Worm (Caenorhabditis elegans) whole organism, L2 larva: Measurements from ENCODE around the gene T10B5.3.

Source experiments
- R02D3.7 ChIP-seq: fragments of 150-350 bp; optimal IDR thresholded peaks from 2 replicates; lab custom pipeline; 2014; ENCODE audit warnings: missing biosample characterization, missing genetic modification characterization
- mbf-1 ChIP-seq: sonication (generic microtip); optimal IDR thresholded peaks from 2 replicates; lab custom pipeline; 2017; ENCODE audit warnings: missing biosample characterization, missing genetic modification characterization
- nhr-21 ChIP-seq: fragments of 150-350 bp; optimal IDR thresholded peaks from 2 replicates; lab custom pipeline; 2014; ENCODE audit warnings: missing biosample characterization, missing genetic modification characterization
- unc-62 ChIP-seq: fragments of 150-350 bp; optimal IDR thresholded peaks from 2 replicates; lab custom pipeline; 2014; ENCODE audit warnings: missing biosample characterization, missing genetic modification reagents, missing genetic modification characterization

DNA sequence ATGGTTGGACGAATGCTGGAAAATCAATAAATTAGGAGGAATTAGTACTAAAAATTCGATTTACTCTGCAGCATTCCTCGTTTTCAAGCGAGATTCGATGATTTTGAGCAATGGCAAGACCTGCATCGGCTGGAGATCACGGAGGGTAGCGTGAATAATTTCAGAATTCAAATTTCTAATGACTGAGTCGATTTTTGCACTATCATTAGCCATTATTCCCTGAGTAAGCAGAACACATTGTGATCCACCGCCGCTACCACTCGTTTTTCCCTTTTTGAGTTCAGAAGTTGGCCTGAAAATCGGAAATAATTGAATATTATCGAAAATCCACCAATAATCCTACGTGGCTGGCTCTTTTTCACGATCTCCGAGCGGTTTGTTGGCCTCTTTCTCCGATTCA lies 1.6 kb downstream of the T10B5.3 start:
- no peak for TF ChIP-seq R02D3.7 (tag; lab: Kevin White, UChicago)
- TF ChIP-seq unc-62, result no peak
- TF ChIP-seq mbf-1 (tag; lab: Kevin White, UChicago), result no peak
- TF ChIP-seq nhr-21, result no peak
